Worm (Caenorhabditis elegans) whole organism, mixed stage, embryonic: ENCODE results near the gene sri-32.

Source experiments
- cnd-1 ChIP-seq: fragments of 200-800 bp; sonication (Bioruptor generic); optimal IDR thresholded peaks from 2 replicates; lab custom pipeline; 2018; ENCODE audit warnings: mild to moderate bottlenecking, missing genetic modification characterization, missing compliant biosample characterization
- elt-3 ChIP-seq: fragments of 150-350 bp; optimal IDR thresholded peaks from 2 replicates; lab custom pipeline; 2014; ENCODE audit warnings: missing biosample characterization, missing genetic modification characterization
- unc-62 ChIP-seq: fragments of 150-350 bp; optimal IDR thresholded peaks from 2 replicates; lab custom pipeline; 2014; ENCODE audit warnings: missing biosample characterization, missing genetic modification reagents, missing genetic modification characterization
- ztf-11 ChIP-seq: fragments of 150-350 bp; optimal IDR thresholded peaks from 2 replicates; lab custom pipeline; 2014; ENCODE audit warnings: missing biosample characterization, missing genetic modification characterization

DNA sequence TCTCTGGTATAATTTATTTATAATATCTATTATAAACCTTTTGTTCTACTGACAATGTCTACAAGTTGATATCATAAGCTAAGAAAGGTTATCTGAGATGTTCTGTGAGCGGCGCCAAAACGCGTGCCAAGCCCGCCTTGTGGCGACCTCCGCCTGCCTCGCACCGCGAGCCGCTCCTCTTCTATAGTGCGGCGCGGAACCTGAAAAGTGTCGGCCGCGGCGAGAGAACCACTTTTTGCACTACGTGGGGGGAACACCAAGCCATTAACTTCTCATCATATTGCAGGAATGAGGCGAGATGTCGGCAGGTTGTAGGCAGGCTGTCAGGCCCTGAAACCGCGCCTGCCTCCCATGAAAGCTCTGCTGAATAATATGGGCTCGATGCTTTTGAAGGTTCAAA, 41.0 kb downstream of the sri-32 start:
- TF ChIP-seq cnd-1 (tag; lab: Kevin White, UChicago) (no peak), ztf-11 (no peak), elt-3 (tag; lab: Kevin White, UChicago) (no peak), unc-62 (GFP tag; lab: Kevin White, UChicago) (no peak)
